Worm (Caenorhabditis elegans) whole organism, L1 larva: ENCODE data around the gene srh-119.

Experiments used
- ceh-82 ChIP-seq, 3 experiments: fragments of 150-350 bp in 1 of 3; sonication (generic microtip) in 2 of 3; optimal IDR thresholded peaks; 2 replicates each; lab custom pipeline; 2014 to 2017; ENCODE audit warnings: missing biosample characterization in 3 of 3, missing genetic modification characterization in 3 of 3
- ces-1 ChIP-seq: fragments of 150-350 bp; optimal IDR thresholded peaks from 2 replicates; lab custom pipeline; 2014; ENCODE audit warnings: missing biosample characterization, missing genetic modification reagents, missing genetic modification characterization
- fkh-10 ChIP-seq: sonication (generic microtip); optimal IDR thresholded peaks from 2 replicates; lab custom pipeline; 2017; ENCODE audit warnings: missing biosample characterization, missing genetic modification reagents, missing genetic modification characterization
- isw-1 ChIP-seq: fragments of 200-800 bp; sonication (Bioruptor generic); IDR thresholded peaks from 2 replicates; pipeline ENCODE4 v1.3.6; 2022; ENCODE audit warnings: missing genetic modification characterization, missing compliant biosample characterization
- nhr-28 ChIP-seq: fragments of 150-350 bp; optimal IDR thresholded peaks from 2 replicates; lab custom pipeline; 2014; ENCODE audit warnings: missing biosample characterization, missing genetic modification characterization
- nhr-71 ChIP-seq: sonication (generic microtip); optimal IDR thresholded peaks from 2 replicates; lab custom pipeline; 2016; ENCODE audit warnings: mild to moderate bottlenecking, missing genetic modification characterization, moderate library complexity, missing compliant biosample characterization
- ztf-11 ChIP-seq, 2 experiments: sonication (generic microtip); optimal IDR thresholded peaks; 2 replicates each; lab custom pipeline; 2016 to 2017; ENCODE audit warnings: missing genetic modification characterization in 2 of 2, missing biosample characterization in 1 of 2, missing compliant biosample characterization in 1 of 2

ce11 chrV:16951504-16951903, 20.7 kb upstream of the srh-119 start, which contains the start of gene clec-238:
- TF ChIP-seq ceh-82 (tag; optimal IDR thresholded peaks at IDR 0.05; lab: Kevin White, UChicago), result no peak
- TF ChIP-seq nhr-71 (tag; lab: Kevin White, UChicago), result no peak
- TF ChIP-seq isw-1, result no peak
- no peak for TF ChIP-seq fkh-10
- TF ChIP-seq ces-1 (GFP tag; lab: Kevin White, UChicago), result no peak
- TF ChIP-seq nhr-28, result no peak
- TF ChIP-seq ztf-11 (tag; optimal IDR thresholded peaks at IDR 0.05; lab: Kevin White, UChicago), result no peak
